Worm (Caenorhabditis elegans) whole organism, midembryonic: ENCODE measurements around the gene polg-1.
A peak's percentile ranks its signal among the peaks of the same experiment; 100 is the strongest.
"Not testable (repeated sequence)": the region's sequence is repeated elsewhere in the genome, so short reads cannot be mapped to it uniquely, and the experiment has no call there.

Experiments used
- T22C8.4 ChIP-seq: fragments of 200-800 bp; sonication (Bioruptor generic); IDR thresholded peaks from 2 replicates; pipeline ENCODE4 v1.3.6; 2022; ENCODE audit warnings: missing genetic modification characterization, missing compliant biosample characterization
- cog-1 ChIP-seq: sonication (generic microtip); optimal IDR thresholded peaks from 2 replicates; lab custom pipeline; 2016; ENCODE audit warnings: missing genetic modification characterization, missing compliant biosample characterization
- flt-1 ChIP-seq: fragments of 200-800 bp; sonication (Bioruptor generic); IDR thresholded peaks from 2 replicates; pipeline ENCODE4 v1.3.6; 2022; ENCODE audit warnings: missing genetic modification characterization, missing compliant biosample characterization
- klf-2 ChIP-seq: fragments of 200-800 bp; sonication (Bioruptor generic); conservative IDR thresholded peaks from 2 replicates; pipeline ENCODE4 v1.3.6; 2022; ENCODE audit warnings: missing genetic modification reagents, missing genetic modification characterization, missing compliant biosample characterization
- med-1 ChIP-seq: sonication (generic microtip); optimal IDR thresholded peaks from 2 replicates; lab custom pipeline; 2017; ENCODE audit warnings: missing genetic modification characterization, mild to moderate bottlenecking, missing compliant biosample characterization, antibody characterized with exemption, missing genetic modification reagents; ENCODE audit not compliant: insufficient read depth
- ref-1 ChIP-seq: fragments of 200-800 bp; sonication (Bioruptor generic); conservative IDR thresholded peaks from 2 replicates; pipeline ENCODE4 v1.3.6; 2022; ENCODE audit warnings: missing genetic modification reagents, missing genetic modification characterization, missing compliant biosample characterization
- tab-1 ChIP-seq: fragments of 200-800 bp; sonication (Bioruptor generic); IDR thresholded peaks from 2 replicates; pipeline ENCODE4 v1.3.6; 2022; ENCODE audit warnings: missing genetic modification characterization, missing compliant biosample characterization
- ztf-23 ChIP-seq: fragments of 200-800 bp; sonication (Bioruptor generic); IDR thresholded peaks from 2 replicates; pipeline ENCODE4 v1.3.6; 2022; ENCODE audit warnings: missing genetic modification reagents, missing genetic modification characterization, missing compliant biosample characterization
- ztf-29 ChIP-seq: fragments of 200-800 bp; sonication (Bioruptor generic); IDR thresholded peaks from 2 replicates; pipeline ENCODE4 v1.3.6; 2022; ENCODE audit warnings: missing genetic modification reagents, missing genetic modification characterization, missing compliant biosample characterization

Gene polg-1

DNA sequence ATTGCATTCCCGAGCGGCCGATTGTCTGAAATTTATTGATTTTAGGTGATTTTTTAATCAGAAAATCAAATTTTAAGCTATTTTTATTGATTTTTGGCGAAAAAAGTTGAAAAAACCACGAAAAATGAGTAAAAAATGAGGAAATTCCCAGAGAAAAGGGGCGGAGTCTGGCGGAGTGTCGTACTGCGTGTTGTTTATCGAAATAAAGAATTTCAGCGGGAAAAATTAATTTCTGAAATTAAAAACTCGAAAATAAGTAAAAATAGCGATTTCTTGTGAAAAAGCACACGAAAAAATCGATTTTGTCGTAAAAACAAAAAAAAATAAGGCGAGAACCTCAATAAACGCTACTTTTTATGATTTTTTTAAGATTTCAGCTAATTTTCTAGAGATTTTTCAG, 14.9 kb downstream of the polg-1 start, which contains the start of gene Y57A10A.13:
Gene Y57A10A.13 (minus strand): TSS at position 46 of the 400 bp plus-strand sequence.
- TF ChIP-seq med-1 (GFP tag; lab: Kevin White, UChicago) (no peak), T22C8.4 (GFP tag; lab: Robert Waterston, UW) (no peak), ref-1 (GFP tag; lab: Robert Waterston, UW) (no peak), klf-2 (GFP tag; lab: Robert Waterston, UW) (no peak), ztf-23 (no peak), tab-1 (GFP tag; lab: Robert Waterston, UW) (no peak), cog-1 (tag; lab: Kevin White, UChicago) (no peak), ztf-29 (GFP tag; lab: Robert Waterston, UW) (no peak), flt-1 (GFP tag; lab: Robert Waterston, UW) (no peak)

DNA sequence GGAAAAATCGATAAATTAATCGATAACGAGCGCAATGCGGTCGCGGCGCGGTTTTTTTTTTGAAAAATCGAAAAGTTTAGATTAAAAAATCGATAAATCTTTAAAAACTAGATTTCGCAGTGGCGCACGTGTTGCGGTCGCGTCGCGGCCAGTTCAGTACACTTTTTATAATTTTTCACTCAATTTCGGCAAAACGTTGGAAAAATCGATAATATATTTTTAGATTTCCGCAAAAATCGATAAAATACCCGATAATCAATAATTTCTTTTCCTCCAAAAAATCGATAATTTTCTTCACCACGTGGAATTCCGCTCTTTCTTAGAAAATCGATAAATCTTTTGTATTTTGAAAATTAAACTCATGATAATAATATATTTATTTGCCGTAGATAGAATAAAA, 23.2 kb downstream of the polg-1 start:
- TF ChIP-seq klf-2 (GFP tag; lab: Robert Waterston, UW) (no peak), T22C8.4 (GFP tag; lab: Robert Waterston, UW) (peak; percentile 84), med-1 (GFP tag; lab: Kevin White, UChicago) (no peak)

DNA sequence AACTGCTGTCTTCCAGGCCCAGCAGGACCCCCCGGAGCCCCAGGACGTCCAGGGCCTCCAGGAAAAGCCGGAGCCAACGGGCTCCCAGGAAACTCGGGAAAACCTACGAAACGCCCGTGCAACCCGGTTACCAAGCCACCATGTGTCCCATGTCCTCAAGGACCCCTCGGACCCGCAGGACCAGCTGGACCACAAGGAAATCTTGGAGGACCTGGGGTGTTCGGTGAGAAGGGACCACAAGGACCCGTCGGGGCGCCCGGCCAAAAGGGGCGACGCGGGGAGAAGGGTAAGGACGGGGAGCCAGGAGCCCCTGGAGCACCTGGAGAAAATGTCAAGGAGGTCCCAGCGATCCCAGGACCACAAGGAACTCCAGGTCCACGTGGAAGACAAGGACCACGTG, 24.4 kb downstream of the polg-1 start:
- TF ChIP-seq ztf-29 (GFP tag; lab: Robert Waterston, UW), result no peak
- no peak for TF ChIP-seq ref-1 (GFP tag; lab: Robert Waterston, UW)
- no peak for TF ChIP-seq T22C8.4 (GFP tag; lab: Robert Waterston, UW)
- TF ChIP-seq flt-1 (GFP tag; lab: Robert Waterston, UW), result no peak
- no peak for TF ChIP-seq cog-1 (tag; lab: Kevin White, UChicago)
- TF ChIP-seq ztf-23, result no peak
- TF ChIP-seq med-1 (GFP tag; lab: Kevin White, UChicago), result no peak
- TF ChIP-seq tab-1 (GFP tag; lab: Robert Waterston, UW), result no peak
- TF ChIP-seq klf-2 (GFP tag; lab: Robert Waterston, UW), result no peak

DNA sequence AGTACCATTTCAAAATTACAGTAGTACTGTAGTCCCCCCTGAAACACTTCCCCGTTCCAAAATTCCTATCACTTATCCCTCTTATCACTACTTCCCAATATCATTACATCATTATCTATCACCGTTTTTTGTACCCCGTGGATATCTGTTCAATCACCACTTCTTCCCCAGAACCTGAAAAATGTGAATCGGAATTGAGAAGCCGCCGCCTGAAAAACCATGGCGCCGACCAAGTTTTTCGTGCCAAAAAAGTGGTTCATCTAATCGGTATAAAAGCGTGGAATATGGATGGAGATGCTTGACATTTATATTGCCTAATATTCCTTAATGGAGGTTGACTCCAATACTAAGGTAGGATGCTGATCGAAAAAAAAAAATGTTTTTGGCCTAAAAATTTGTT, 27.5 kb downstream of the polg-1 start, which contains the start of gene rol-1:
Gene rol-1 (plus strand): TSS at position 301 of the 400 bp plus-strand sequence.
- TF ChIP-seq ref-1 (GFP tag; lab: Robert Waterston, UW) (no peak), tab-1 (GFP tag; lab: Robert Waterston, UW) (no peak), med-1 (GFP tag; lab: Kevin White, UChicago) (no peak), ztf-29 (GFP tag; lab: Robert Waterston, UW) (no peak), cog-1 (tag; lab: Kevin White, UChicago) (no peak), ztf-23 (no peak), T22C8.4 (GFP tag; lab: Robert Waterston, UW) (no peak)

DNA sequence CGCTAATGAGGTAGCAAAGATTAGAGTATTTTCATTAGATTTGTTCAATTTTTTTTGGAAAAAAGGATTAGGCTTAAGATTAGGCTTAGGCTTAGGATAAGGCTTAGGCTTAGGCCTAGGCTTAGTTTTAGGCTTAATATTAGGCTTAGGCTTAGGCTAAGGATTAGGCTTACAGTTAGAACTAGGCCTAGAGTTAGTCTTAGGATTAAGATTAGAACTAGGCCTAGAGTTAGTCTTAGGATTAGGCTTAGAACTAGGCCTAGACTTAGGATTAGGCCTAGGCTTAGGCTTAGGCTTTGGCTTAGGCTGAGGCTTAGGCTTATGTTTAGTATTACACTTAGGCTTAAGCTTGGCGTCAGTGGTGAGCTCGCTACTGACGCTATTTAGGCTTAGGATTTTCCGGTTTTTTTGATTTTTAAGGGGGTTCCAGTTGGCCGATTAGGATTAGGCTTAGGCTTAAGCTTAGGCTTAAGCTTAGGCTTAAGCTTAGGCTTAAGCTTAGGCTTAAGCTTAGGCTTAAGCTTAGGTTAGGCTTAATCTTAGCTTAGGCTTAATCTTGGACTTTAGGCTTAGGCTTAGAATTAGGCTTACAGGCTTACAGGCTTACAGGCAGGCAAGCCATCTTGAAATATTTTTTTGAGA, 30.2 kb downstream of the polg-1 start:
- TF ChIP-seq flt-1 (GFP tag; lab: Robert Waterston, UW) (no peak), ztf-29 (GFP tag; lab: Robert Waterston, UW) (peak; percentile 74; the same call in 1 of the 2 replicates)

DNA sequence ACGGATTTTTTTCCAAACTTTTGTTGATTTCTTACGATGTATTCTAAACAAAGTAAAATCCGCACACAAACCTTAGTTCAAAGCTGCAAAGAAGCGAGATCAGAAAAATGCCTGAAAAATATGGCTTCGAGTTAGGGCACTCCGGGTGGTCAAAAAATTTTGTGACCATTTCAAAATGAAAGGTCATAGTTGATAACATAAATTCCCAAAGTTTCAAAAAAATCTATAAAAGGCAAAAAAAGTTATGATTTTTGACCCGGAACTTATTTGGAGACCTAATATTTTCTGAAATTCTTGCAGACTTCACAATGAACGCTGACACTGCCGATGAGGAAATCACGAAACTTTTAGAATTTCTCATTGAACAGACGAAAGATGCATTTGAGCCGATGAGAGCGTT, 35.2 kb downstream of the polg-1 start, which contains the start of gene Y57A10A.8:
Gene Y57A10A.8 (plus strand): TSS at position 301 of the 400 bp plus-strand sequence.
- TF ChIP-seq klf-2 (GFP tag; lab: Robert Waterston, UW); T22C8.4 (GFP tag; lab: Robert Waterston, UW); ztf-23: not testable (repeated sequence)

DNA sequence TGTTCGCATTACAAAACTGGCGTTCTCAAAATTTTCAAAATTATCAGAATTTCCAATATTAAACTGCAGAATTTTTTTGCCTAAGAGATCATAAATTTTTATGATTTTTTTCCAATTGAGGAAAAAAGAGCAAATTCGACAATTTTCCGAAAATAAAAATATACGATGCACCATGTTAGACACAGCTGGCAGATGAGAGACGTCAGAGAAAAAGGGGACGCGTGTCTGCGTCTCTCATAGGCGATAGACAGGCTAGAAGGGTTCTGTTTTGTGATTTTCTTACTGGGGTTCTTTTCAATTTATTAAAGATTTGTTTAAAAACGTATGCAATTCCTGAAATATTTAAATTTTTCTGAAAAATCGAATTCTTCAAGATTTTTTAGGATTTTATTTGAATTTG, 36.8 kb downstream of the polg-1 start:
- TF ChIP-seq ztf-29 (GFP tag; lab: Robert Waterston, UW) (no peak), T22C8.4 (GFP tag; lab: Robert Waterston, UW) (no peak), ref-1 (GFP tag; lab: Robert Waterston, UW) (no peak), flt-1 (GFP tag; lab: Robert Waterston, UW) (no peak), med-1 (GFP tag; lab: Kevin White, UChicago) (no peak)

DNA sequence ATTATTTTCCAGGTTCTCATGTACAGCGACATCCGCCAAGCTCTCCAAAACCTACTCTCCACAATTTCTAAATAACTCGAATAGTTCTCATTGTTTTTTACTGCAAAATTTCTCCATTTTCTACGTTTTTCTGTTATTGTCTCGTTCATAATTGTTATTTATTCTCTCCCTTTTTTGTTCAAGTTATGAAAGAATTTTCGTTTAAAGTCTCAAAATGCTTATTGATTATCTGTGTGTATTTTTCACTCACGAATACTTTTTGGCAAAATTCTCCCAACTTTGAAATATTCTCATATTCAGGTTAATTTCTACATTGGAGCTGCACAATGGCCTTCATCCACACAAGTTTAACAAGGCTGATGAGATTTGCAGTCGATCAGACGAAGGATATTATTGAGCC, 45.6 kb downstream of the polg-1 start, which contains the start of gene Y57A10A.5:
Gene Y57A10A.5 (plus strand): TSS at position 301 of the 400 bp plus-strand sequence.
- TF ChIP-seq flt-1, ref-1, tab-1 (GFP tag; lab: Robert Waterston, UW): not testable (repeated sequence)

DNA sequence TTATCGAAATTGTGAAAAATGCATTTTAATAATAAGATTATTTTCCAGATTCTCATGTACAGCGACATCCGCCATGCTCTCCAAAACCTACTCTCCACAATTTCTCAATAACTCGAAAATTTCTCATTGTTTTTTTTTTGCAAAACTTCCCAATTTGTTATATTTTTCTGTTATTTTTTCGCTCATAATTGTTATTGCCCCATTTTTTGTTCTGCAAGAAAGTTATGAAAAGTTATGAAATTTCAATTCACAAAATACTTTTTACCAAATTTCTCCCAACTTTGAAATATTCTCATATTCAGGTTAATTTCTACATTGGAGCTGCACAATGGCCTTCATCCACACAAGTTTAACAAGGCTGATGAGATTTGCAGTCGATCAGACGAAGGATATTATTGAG, 48.1 kb downstream of the polg-1 start, which contains the start of gene Y57A10A.4:
Gene Y57A10A.4 (plus strand): TSS at position 301 of the 400 bp plus-strand sequence.
- not testable (repeated sequence) for TF ChIP-seq ztf-23; flt-1 (GFP tag; lab: Robert Waterston, UW); cog-1 (tag; lab: Kevin White, UChicago)

DNA sequence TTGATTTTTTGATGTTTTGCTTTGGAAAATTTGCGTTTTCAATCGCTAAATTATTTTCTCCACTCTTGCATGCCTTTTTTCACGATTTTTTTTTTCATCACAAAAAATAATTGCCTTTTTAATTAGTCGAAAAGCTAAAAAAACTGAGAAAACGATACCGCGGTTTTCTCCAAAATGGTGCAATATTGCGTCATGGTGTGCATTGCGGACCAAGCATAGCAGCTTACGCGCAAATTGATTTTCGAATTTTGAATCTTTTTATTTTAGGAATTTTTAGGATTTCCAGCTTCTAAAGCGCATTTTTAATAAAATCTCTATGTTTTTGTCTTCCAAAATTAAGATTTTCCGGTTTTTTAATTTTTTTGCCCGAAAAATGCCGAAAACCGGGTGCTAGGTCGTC, 49.5 kb downstream of the polg-1 start:
- no peak for TF ChIP-seq ref-1 (GFP tag; lab: Robert Waterston, UW)
- no peak for TF ChIP-seq flt-1 (GFP tag; lab: Robert Waterston, UW)
- no peak for TF ChIP-seq T22C8.4 (GFP tag; lab: Robert Waterston, UW)
- TF ChIP-seq ztf-29 (GFP tag; lab: Robert Waterston, UW), result no peak
- TF ChIP-seq klf-2 (GFP tag; lab: Robert Waterston, UW), result no peak
- TF ChIP-seq cog-1 (tag; lab: Kevin White, UChicago), result no peak
